Worm (Caenorhabditis elegans) whole organism, young adult: Measurements from ENCODE around the gene C18D11.3.

Source experiments
- C17E4.6 ChIP-seq: fragments of 200-800 bp; sonication (Bioruptor generic); IDR thresholded peaks from 2 replicates; pipeline ENCODE4 v1.3.6; 2022; ENCODE audit warnings: missing genetic modification reagents, missing genetic modification characterization, missing compliant biosample characterization
- F49E8.2 ChIP-seq: sonication (generic microtip); optimal IDR thresholded peaks from 3 replicates; lab custom pipeline; 2017; ENCODE audit warnings: missing genetic modification characterization, mild to moderate bottlenecking, missing compliant biosample characterization, antibody characterized with exemption, moderate library complexity; ENCODE audit not compliant: insufficient read depth
- Y56A3A.18 ChIP-seq: fragments of 200-800 bp; sonication (Bioruptor generic); IDR thresholded peaks from 2 replicates; pipeline ENCODE4 v1.3.6; 2022; ENCODE audit warnings: missing genetic modification reagents, missing genetic modification characterization, missing compliant biosample characterization
- bed-2 ChIP-seq: fragments of 200-800 bp; sonication (Bioruptor generic); IDR thresholded peaks from 2 replicates; pipeline ENCODE4 v1.3.6; 2022; ENCODE audit warnings: missing genetic modification reagents, missing genetic modification characterization, missing compliant biosample characterization
- dpl-1 ChIP-seq: fragments of 150-350 bp; optimal IDR thresholded peaks from 2 replicates; lab custom pipeline; 2014; ENCODE audit warnings: missing biosample characterization, missing genetic modification reagents, missing genetic modification characterization
- hrde-1 ChIP-seq: sonication (generic microtip); optimal IDR thresholded peaks from 2 replicates; lab custom pipeline; 2016; ENCODE audit warnings: missing genetic modification characterization, mild to moderate bottlenecking, missing compliant biosample characterization, moderate library complexity, missing genotype, missing genetic modification reagents, borderline replicate concordance
- nhr-90 ChIP-seq: sonication (generic microtip); optimal IDR thresholded peaks from 2 replicates; lab custom pipeline; 2016; ENCODE audit warnings: missing genotype, mild to moderate bottlenecking, missing genetic modification characterization, missing compliant biosample characterization
- sea-2 ChIP-seq: fragments of 200-800 bp; sonication (Bioruptor generic); IDR thresholded peaks from 2 replicates; pipeline ENCODE4 v1.3.6; 2022; ENCODE audit warnings: missing genetic modification characterization, missing compliant biosample characterization
- zim-3 ChIP-seq: sonication (generic microtip); optimal IDR thresholded peaks from 2 replicates; lab custom pipeline; 2017; ENCODE audit warnings: mild to moderate bottlenecking, missing genetic modification characterization, moderate library complexity, missing compliant biosample characterization

DNA sequence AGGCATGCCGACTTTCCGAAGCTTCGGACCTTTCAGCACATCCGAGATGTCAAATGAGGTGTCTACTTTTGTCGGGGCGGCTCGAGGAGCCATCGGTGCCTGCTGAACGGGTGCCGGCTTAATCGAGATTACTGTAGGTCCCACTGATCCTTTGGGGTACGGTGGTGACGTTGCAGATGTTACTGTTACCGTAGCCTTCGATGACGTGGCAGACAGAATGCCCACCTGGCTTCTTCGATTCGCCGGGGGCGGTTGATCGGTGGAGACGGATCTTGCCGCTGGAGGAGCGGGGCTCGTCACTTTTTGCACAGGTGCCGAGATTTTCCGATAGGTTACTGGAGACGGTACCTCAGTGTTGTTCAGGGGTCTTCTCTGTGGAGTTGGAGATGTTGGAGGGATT is 48.4 kb downstream of the C18D11.3 start:
- no peak for TF ChIP-seq zim-3 (tag; lab: Kevin White, UChicago)
- TF ChIP-seq bed-2 (GFP tag; lab: Robert Waterston, UW): no peak
- no peak for TF ChIP-seq C17E4.6 (GFP tag; lab: Robert Waterston, UW)
- no peak for TF ChIP-seq hrde-1 (tag; lab: Kevin White, UChicago)
- TF ChIP-seq sea-2 (GFP tag; lab: Robert Waterston, UW): no peak
- no peak for TF ChIP-seq F49E8.2 (tag; lab: Kevin White, UChicago)
- TF ChIP-seq nhr-90 (tag; lab: Kevin White, UChicago): no peak
- no peak for TF ChIP-seq dpl-1 (GFP tag; lab: Kevin White, UChicago)
- no peak for TF ChIP-seq Y56A3A.18 (GFP tag; lab: Robert Waterston, UW)
